Worm (Caenorhabditis elegans) whole organism, L4/young adult: ENCODE data around the gene fipr-11.

Experiments used
- W03F9.2 ChIP-seq: fragments of 150-350 bp; optimal IDR thresholded peaks from 2 replicates; lab custom pipeline; 2014; ENCODE audit warnings: missing biosample characterization, missing genetic modification characterization
- dao-5 ChIP-seq: sonication (generic microtip); optimal IDR thresholded peaks from 2 replicates; lab custom pipeline; 2016; ENCODE audit warnings: missing genotype, missing genetic modification characterization, moderate library complexity, missing compliant biosample characterization
- him-1 ChIP-seq: sonication (generic microtip); optimal IDR thresholded peaks from 2 replicates; lab custom pipeline; 2016; ENCODE audit warnings: missing genotype, missing genetic modification reagents, missing genetic modification characterization, missing compliant biosample characterization

DNA sequence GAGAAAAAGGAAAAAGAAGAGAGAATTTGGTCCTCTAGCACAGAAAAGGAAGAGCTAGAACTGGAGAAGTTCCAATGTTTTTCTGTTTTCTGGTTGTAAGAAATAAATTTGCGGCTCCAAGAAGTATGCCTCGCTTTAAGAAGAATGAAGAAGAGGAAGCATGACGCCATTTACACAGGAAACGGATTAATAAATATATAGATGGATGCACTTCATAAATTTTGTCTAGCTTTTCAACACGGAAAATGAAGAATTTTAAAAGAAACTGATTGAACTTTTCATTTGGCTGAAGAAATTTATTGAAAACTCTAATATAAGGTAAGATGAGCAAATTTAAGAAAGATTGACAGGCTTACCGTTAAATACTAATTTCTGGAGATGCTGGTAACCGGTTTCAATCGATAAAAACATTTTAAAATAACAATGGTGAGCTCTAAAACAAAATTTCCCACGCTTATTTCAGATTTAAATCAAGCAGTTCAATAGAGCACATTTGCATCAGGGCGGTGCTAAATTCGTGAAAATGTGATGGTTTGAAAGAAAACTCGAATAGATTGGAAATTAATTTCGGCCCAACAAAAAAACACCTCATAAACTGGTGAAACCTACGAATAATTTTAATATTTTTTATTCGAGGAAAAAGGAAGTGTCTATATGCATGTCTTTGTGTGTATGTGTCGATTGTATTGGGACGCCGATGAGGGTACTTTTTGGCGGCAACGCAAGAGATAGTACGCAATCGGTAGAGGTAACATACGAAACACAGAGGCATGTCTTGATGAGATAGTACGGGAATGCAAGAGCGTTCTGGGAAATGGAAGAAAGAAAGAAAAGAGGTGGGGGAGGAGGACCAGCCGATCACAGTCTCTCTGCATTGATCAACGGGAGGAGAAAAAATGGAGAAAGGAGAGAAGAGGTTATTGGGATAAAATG, 49.8 kb downstream of the fipr-11 start:
- no peak for TF ChIP-seq dao-5 (tag; lab: Kevin White, UChicago)
- no peak for TF ChIP-seq W03F9.2
- no peak for TF ChIP-seq him-1 (tag; lab: Kevin White, UChicago)
